Fruit fly (Drosophila melanogaster) whole organism, wandering third instar larva: ENCODE data around the gene CG13992.

Experiments
- Abd-B ChIP-seq: fragments of >200 bp; optimal IDR thresholded peaks from 2 replicates; lab custom pipeline; 2017; ENCODE audit warnings: missing biosample characterization, missing genetic modification characterization
- CG32264 ChIP-seq: fragments of 200-800 bp; sonication (Bioruptor generic); optimal IDR thresholded peaks from 2 replicates; lab custom pipeline; 2016; ENCODE audit warnings: missing biosample characterization, missing genetic modification characterization
- CG9705 ChIP-seq: fragments of 200-800 bp; sonication (Bioruptor generic); optimal IDR thresholded peaks from 2 replicates; lab custom pipeline; 2018; ENCODE audit warnings: missing biosample characterization, mild to moderate bottlenecking, missing genetic modification characterization
- CrebA ChIP-seq: fragments of 200-800 bp; sonication (Bioruptor generic); optimal IDR thresholded peaks from 2 replicates; lab custom pipeline; 2016; ENCODE audit warnings: missing biosample characterization, mild to moderate bottlenecking, missing genetic modification characterization, borderline replicate concordance
- Dfd ChIP-seq: fragments of >200 bp; optimal IDR thresholded peaks from 2 replicates; lab custom pipeline; 2017; ENCODE audit warnings: missing biosample characterization, missing genetic modification characterization
- Dif ChIP-seq: fragments of 200-275, 200-300 bp; sonication (Bioruptor generic); optimal IDR thresholded peaks from 2 replicates; lab custom pipeline; 2018; ENCODE audit warnings: missing biosample characterization, missing genetic modification characterization; ENCODE audit not compliant: partially characterized antibody
- GATAd ChIP-seq: sonication (Bioruptor generic); optimal IDR thresholded peaks from 2 replicates; lab custom pipeline; 2016; ENCODE audit warnings: missing biosample characterization, missing genetic modification characterization
- HLH106 ChIP-seq: fragments of 200-800 bp; optimal IDR thresholded peaks from 3 replicates; lab custom pipeline; 2019; ENCODE audit warnings: missing biosample characterization, mild to moderate bottlenecking, missing genetic modification characterization, moderate library complexity
- Hnf4 ChIP-seq: fragments of 200-800 bp; sonication (Bioruptor generic); optimal IDR thresholded peaks from 2 replicates; lab custom pipeline; 2016; ENCODE audit warnings: missing biosample characterization, mild to moderate bottlenecking, missing genetic modification characterization
- Hr78 ChIP-seq: fragments of >200 bp; optimal IDR thresholded peaks from 2 replicates; lab custom pipeline; 2017; ENCODE audit warnings: missing biosample characterization, missing genetic modification characterization
- Hr83 ChIP-seq: fragments of 200-300 bp; sonication (Bioruptor generic); optimal IDR thresholded peaks from 2 replicates; lab custom pipeline; 2016; ENCODE audit warnings: missing biosample characterization, mild to moderate bottlenecking, missing genetic modification characterization, moderate library complexity; ENCODE audit not compliant: poor library complexity, severe bottlenecking
- Jra ChIP-seq: sonication (Bioruptor generic); optimal IDR thresholded peaks from 2 replicates; lab custom pipeline; 2016; ENCODE audit warnings: missing biosample characterization, missing genetic modification characterization
- Mio ChIP-seq: sonication (Bioruptor generic); optimal IDR thresholded peaks from 2 replicates; lab custom pipeline; 2016; ENCODE audit warnings: missing biosample characterization, missing genetic modification characterization
- Myc ChIP-seq: fragments of >200 bp; optimal IDR thresholded peaks from 2 replicates; lab custom pipeline; 2017
- OdsH ChIP-seq: fragments of 200-800 bp; sonication (Bioruptor generic); optimal IDR thresholded peaks from 2 replicates; lab custom pipeline; 2016; ENCODE audit warnings: missing biosample characterization, mild to moderate bottlenecking, missing genetic modification characterization
- Rel ChIP-seq, 2 experiments: fragments of 200-800 bp; sonication (Bioruptor generic) in 1 of 2; optimal IDR thresholded peaks; 2 replicates in 1 of 2; 3 replicates in 1 of 2; lab custom pipeline; 2016 to 2019; ENCODE audit warnings: mild to moderate bottlenecking in 2 of 2, missing biosample characterization in 2 of 2, missing genetic modification characterization in 2 of 2, moderate library complexity in 1 of 2
- Vsx2 ChIP-seq: fragments of 200-300, 225-300 bp; sonication (Bioruptor generic); optimal IDR thresholded peaks from 2 replicates; lab custom pipeline; 2018; ENCODE audit warnings: missing biosample characterization, missing genetic modification characterization; ENCODE audit not compliant: partially characterized antibody
- br ChIP-seq: fragments of 200-800 bp; sonication (Bioruptor generic); optimal IDR thresholded peaks from 2 replicates; lab custom pipeline; 2016; ENCODE audit warnings: missing biosample characterization, missing genetic modification characterization
- brk ChIP-seq: fragments of 200-800 bp; sonication (Bioruptor generic); optimal IDR thresholded peaks from 2 replicates; lab custom pipeline; 2016; ENCODE audit warnings: missing biosample characterization, mild to moderate bottlenecking, missing genetic modification characterization
- dl ChIP-seq, 2 experiments: fragments of 175-275, 200-275 bp in 1 of 2; fragments of 200-275 bp in 1 of 2; sonication (Bioruptor generic); optimal IDR thresholded peaks; lab custom pipeline; 2018; ENCODE audit warnings: mild to moderate bottlenecking in 2 of 2, missing biosample characterization in 2 of 2, missing genetic modification characterization in 2 of 2, moderate library complexity in 2 of 2; ENCODE audit not compliant: partially characterized antibody in 2 of 2, insufficient read depth in 1 of 2
- dmrt93B ChIP-seq: fragments of 200-800 bp; sonication (Bioruptor generic); optimal IDR thresholded peaks from 2 replicates; lab custom pipeline; 2018; ENCODE audit warnings: missing biosample characterization, mild to moderate bottlenecking, missing genetic modification characterization
- dsf ChIP-seq: sonication (Bioruptor generic); optimal IDR thresholded peaks from 2 replicates; lab custom pipeline; 2016; ENCODE audit warnings: missing biosample characterization, missing genetic modification characterization, borderline replicate concordance
- ey ChIP-seq: fragments of 200-800 bp; sonication (Bioruptor generic); optimal IDR thresholded peaks from 2 replicates; lab custom pipeline; 2016; ENCODE audit warnings: missing biosample characterization, missing genetic modification characterization
- foxo ChIP-seq, 2 experiments: fragments of 200-800 bp; sonication (Bioruptor generic); optimal IDR thresholded peaks; 2 replicates in 1 of 2; 3 replicates in 1 of 2; lab custom pipeline; 2016 to 2017; ENCODE audit warnings: missing biosample characterization in 2 of 2, missing genetic modification characterization in 2 of 2
- fru ChIP-seq: fragments of 200-800 bp; sonication (Bioruptor generic); optimal IDR thresholded peaks from 3 replicates; lab custom pipeline; 2016; ENCODE audit warnings: missing biosample characterization, mild to moderate bottlenecking, missing genetic modification characterization
- h ChIP-seq: fragments of 200-800 bp; sonication (Bioruptor generic); optimal IDR thresholded peaks from 3 replicates; lab custom pipeline; 2016; ENCODE audit warnings: missing biosample characterization, mild to moderate bottlenecking, missing genetic modification characterization
- jim ChIP-seq: fragments of 175-275, 200-325 bp; sonication (Bioruptor generic); optimal IDR thresholded peaks from 2 replicates; lab custom pipeline; 2016; ENCODE audit warnings: missing biosample characterization, mild to moderate bottlenecking, missing genetic modification characterization
- lola ChIP-seq: fragments of >200 bp; optimal IDR thresholded peaks from 2 replicates; lab custom pipeline; 2017; ENCODE audit warnings: missing biosample characterization, missing genetic modification characterization
- pan ChIP-seq: fragments of >200 bp; optimal IDR thresholded peaks from 2 replicates; lab custom pipeline; 2017
- psq ChIP-seq: fragments of 200-800 bp; sonication (Bioruptor generic); optimal IDR thresholded peaks from 3 replicates; lab custom pipeline; 2017; ENCODE audit warnings: missing biosample characterization, mild to moderate bottlenecking, missing genetic modification characterization, moderate library complexity
- rgr ChIP-seq: fragments of 200-800 bp; sonication (Bioruptor generic); optimal IDR thresholded peaks from 3 replicates; lab custom pipeline; 2016; ENCODE audit warnings: missing biosample characterization, mild to moderate bottlenecking, missing genetic modification characterization
- sage ChIP-seq: fragments of 200-800 bp; sonication (Bioruptor generic); optimal IDR thresholded peaks from 2 replicates; lab custom pipeline; 2016; ENCODE audit warnings: missing biosample characterization, mild to moderate bottlenecking, missing genetic modification characterization
- sv ChIP-seq: fragments of 200-800 bp; sonication (Bioruptor generic); optimal IDR thresholded peaks from 3 replicates; lab custom pipeline; 2016; ENCODE audit warnings: missing biosample characterization, missing genetic modification characterization
- usp ChIP-seq: fragments of >200 bp; optimal IDR thresholded peaks from 2 replicates; lab custom pipeline; 2017; ENCODE audit warnings: missing biosample characterization, missing genetic modification characterization
- woc ChIP-seq: sonication (Bioruptor generic); optimal IDR thresholded peaks from 2 replicates; lab custom pipeline; 2016; ENCODE audit warnings: missing biosample characterization, mild to moderate bottlenecking, missing genetic modification characterization

The CG13992 gene

dm6 chr2L:5963251-5963650, 4.3 kb downstream of the CG13992 start:
- no peak for TF ChIP-seq ey
- TF ChIP-seq usp = no peak
- no peak for TF ChIP-seq CG9705 (GFP tag; lab: Kevin White, UChicago)
- TF ChIP-seq GATAd (GFP tag; lab: Kevin White, UChicago) = no peak
- TF ChIP-seq Jra (GFP tag; lab: Kevin White, UChicago) = no peak
- TF ChIP-seq Vsx2 (GFP tag; lab: Kevin White, UChicago) = no peak
- TF ChIP-seq dmrt93B (GFP tag; lab: Kevin White, UChicago) = no peak
- TF ChIP-seq dl (GFP tag; optimal IDR thresholded peaks at IDR 0.05; lab: Kevin White, UChicago; ENCODE audit: insufficient read depth in 1 of 2, partially characterized antibody in 2 of 2) = no peak
- TF ChIP-seq CrebA (GFP tag; lab: Kevin White, UChicago) = no peak
- TF ChIP-seq CG32264 (GFP tag; lab: Kevin White, UChicago) = no peak
- no peak for TF ChIP-seq lola
- no peak for TF ChIP-seq fru (GFP tag; lab: Kevin White, UChicago)
- TF ChIP-seq h (GFP tag; lab: Kevin White, UChicago) = no peak
- TF ChIP-seq pan = no peak
- TF ChIP-seq brk (GFP tag; lab: Kevin White, UChicago) = no peak

DNA sequence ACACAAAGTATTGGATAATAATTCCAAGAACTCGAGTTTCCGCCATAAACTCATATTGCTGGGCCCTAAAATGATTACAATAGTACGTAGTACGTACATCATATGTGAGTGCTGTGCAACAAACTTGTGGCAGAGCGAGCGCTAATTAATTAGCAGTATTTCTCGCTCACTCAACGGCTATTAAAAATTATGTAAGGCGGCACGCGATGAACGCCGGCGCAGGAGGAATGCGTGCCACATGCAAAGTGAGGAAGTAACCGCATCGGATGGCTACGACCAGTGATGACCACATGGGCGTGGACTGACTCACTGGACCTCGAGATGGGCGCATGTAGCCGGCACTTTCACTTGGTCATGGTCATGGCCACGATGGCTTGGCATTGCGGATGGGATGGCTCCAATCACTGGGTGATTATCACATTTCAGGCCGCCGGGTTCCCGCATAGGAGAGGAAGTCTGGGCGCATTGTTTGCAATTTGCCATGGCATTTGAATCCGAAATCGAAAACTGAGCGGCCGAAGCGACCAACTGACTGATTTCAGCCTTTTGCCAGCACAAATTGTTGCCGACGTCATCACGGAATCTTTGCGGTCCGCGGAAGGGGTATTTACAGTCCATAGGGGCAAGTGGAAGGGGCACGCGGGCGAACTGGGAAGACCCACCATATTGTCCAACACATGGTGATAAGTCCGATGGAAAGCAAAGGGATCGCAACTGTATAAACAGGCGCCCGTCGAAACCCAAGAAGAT, 6.2 kb downstream of the CG13992 start:
- no peak for TF ChIP-seq CG9705 (GFP tag; lab: Kevin White, UChicago)
- no peak for TF ChIP-seq usp
- no peak for TF ChIP-seq Hr78 (GFP tag; lab: Kevin White, UChicago)
- no peak for TF ChIP-seq sv (GFP tag; lab: Kevin White, UChicago)
- TF ChIP-seq foxo (GFP tag; optimal IDR thresholded peaks at IDR 0.05; lab: Kevin White, UChicago) = no peak

DNA sequence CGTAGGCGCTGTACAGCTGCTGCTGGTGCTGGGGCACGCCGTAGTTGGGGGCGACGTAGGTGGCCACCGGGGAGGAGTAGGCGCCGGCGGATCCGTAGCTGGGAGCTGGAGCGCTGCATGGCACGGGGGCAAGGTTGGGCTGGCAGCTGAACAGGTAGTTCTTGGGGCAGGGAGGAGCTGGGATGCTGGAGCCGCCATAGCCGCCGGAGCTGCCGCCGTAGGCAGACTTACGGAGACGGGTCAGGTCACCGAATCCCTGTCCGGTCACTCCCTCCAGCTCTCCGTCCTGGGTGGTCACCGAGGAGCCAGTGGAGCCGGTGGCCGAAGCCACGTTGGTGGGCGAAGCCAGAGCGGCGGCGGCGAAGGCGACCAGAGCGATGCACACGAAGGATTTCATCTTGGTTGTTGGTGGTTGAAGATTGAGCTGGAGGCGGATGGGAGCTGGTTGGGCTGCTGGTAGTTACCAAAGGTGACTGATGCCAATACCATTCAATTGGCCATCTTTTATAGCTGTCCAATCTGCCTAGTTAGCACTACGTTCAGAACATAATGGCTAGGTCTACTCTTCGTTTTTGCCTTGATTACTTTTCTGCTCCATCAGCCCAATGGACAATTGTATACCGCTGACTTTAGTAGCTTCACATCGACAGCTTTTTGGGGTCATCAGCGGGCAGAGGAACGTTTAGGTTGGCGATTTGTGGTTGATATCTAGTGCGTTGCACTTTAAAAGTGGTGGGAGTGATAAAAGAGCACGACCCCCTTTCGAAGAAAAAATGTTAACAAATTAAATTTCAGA, 7.5 kb downstream of the CG13992 start, which contains the start of gene Vm26Aa:
Gene Vm26Aa, minus strand, starts transcription at position 478 of the 796 bp plus-strand sequence.
- TF ChIP-seq Jra (GFP tag; lab: Kevin White, UChicago) = no peak
- TF ChIP-seq dl (GFP tag; optimal IDR thresholded peaks at IDR 0.05; lab: Kevin White, UChicago; ENCODE audit: insufficient read depth in 1 of 2, partially characterized antibody in 2 of 2) = no peak
- TF ChIP-seq CG32264 (GFP tag; lab: Kevin White, UChicago) = no peak
- TF ChIP-seq CrebA (GFP tag; lab: Kevin White, UChicago) = no peak
- no peak for TF ChIP-seq psq (GFP tag; lab: Kevin White, UChicago)
- TF ChIP-seq usp = no peak
- no peak for TF ChIP-seq Dif (GFP tag; lab: Kevin White, UChicago)
- TF ChIP-seq sage (GFP tag; lab: Kevin White, UChicago) = no peak
- TF ChIP-seq br (GFP tag; lab: Kevin White, UChicago) = no peak

DNA sequence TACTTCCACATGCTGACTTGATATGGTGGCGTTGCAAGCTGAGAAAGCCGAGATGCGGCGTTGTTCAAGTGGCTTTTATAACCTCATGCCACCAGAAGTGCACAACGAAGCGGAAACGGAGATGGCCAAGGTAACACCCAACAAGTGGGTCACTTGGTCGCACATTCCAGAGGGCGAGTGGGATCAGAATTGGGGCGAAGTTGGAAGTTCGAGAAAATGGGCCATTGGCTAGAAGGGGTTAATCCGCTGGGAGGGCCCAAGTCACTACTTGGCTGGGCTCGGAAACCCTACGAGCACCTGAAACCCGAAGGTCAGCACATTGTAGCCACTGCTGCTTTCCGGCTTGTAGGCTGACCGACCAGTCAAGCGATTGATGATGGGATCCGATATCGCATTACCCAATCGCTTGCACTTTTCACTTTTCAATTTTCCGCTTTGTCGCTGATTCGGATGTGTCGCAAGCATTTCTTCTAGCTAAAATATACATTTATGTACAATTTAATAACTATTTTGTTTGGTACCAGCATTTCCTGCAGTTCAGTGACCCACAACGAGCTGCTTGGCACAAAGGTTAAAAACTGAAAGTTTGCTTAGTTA, 8.9 kb downstream of the CG13992 start, which contains the start of gene Vm26Ac:
Gene Vm26Ac, minus strand, starts transcription at position 51 of the 597 bp plus-strand sequence.
- TF ChIP-seq usp (no peak), sv (GFP tag; lab: Kevin White, UChicago) (no peak), GATAd (GFP tag; lab: Kevin White, UChicago) (no peak), woc (GFP tag; lab: Kevin White, UChicago) (no peak), jim (GFP tag; lab: Kevin White, UChicago) (no peak), h (GFP tag; lab: Kevin White, UChicago) (no peak), fru (GFP tag; lab: Kevin White, UChicago) (no peak), rgr (GFP tag; lab: Kevin White, UChicago) (no peak)

DNA sequence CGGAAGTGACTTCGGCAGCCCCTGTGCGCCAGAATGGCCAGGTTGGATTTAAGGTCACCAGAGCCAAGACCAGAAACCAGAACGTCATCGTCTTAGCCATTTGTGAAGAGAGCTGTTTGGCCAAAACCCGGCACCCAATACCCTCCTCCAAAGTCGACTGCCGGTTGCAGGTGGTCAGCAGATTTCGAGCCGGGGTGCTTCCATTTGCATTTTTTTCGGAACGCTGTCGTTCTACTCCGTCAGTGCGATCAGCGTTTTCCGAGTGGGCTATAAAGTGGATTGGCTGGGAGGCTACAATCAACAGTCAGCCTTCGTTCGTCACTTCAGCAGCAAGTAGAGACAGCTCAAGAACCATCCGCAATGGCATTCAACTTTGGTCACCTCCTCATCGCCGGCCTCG, 10.8 kb downstream of the CG13992 start, which contains the start of the genes CG13998 and Vm26Ab:
Gene CG13998, minus strand, starts transcription at position 114 of the 400 bp plus-strand sequence.
Gene Vm26Ab, plus strand, starts transcription at position 299 of the 400 bp plus-strand sequence.
- TF ChIP-seq CG9705 (GFP tag; lab: Kevin White, UChicago) = no peak
- no peak for TF ChIP-seq dl (GFP tag; optimal IDR thresholded peaks at IDR 0.05; lab: Kevin White, UChicago; ENCODE audit: insufficient read depth in 1 of 2, partially characterized antibody in 2 of 2)
- TF ChIP-seq Hnf4 (GFP tag; lab: Kevin White, UChicago) = no peak
- TF ChIP-seq sage (GFP tag; lab: Kevin White, UChicago) = no peak
- no peak for TF ChIP-seq Dif (GFP tag; lab: Kevin White, UChicago)
- TF ChIP-seq Abd-B (GFP tag; lab: Kevin White, UChicago) = no peak
- no peak for TF ChIP-seq HLH106
- TF ChIP-seq brk (GFP tag; lab: Kevin White, UChicago) = no peak
- no peak for TF ChIP-seq Dfd (GFP tag; lab: Kevin White, UChicago)
- TF ChIP-seq ey = no peak
- TF ChIP-seq Hr83 (GFP tag; lab: Kevin White, UChicago) = no peak
- no peak for TF ChIP-seq Jra (GFP tag; lab: Kevin White, UChicago)
- no peak for TF ChIP-seq dmrt93B (GFP tag; lab: Kevin White, UChicago)
- no peak for TF ChIP-seq Mio (GFP tag; lab: Kevin White, UChicago)
- no peak for TF ChIP-seq Rel (GFP tag; optimal IDR thresholded peaks at IDR 0.05; lab: Kevin White, UChicago)
- TF ChIP-seq Rel (tag; optimal IDR thresholded peaks at IDR 0.05; lab: Kevin White, UChicago) = no peak
- TF ChIP-seq Myc (lab: Kevin White, UChicago) = no peak
- TF ChIP-seq woc (GFP tag; lab: Kevin White, UChicago) = no peak
- TF ChIP-seq OdsH (GFP tag; lab: Kevin White, UChicago) = no peak
- TF ChIP-seq dsf (GFP tag; lab: Kevin White, UChicago) = no peak
- TF ChIP-seq Hr78 (GFP tag; lab: Kevin White, UChicago) = no peak
